Fruit fly (Drosophila melanogaster): ENCODE data around the gene CG14346.

DNA sequence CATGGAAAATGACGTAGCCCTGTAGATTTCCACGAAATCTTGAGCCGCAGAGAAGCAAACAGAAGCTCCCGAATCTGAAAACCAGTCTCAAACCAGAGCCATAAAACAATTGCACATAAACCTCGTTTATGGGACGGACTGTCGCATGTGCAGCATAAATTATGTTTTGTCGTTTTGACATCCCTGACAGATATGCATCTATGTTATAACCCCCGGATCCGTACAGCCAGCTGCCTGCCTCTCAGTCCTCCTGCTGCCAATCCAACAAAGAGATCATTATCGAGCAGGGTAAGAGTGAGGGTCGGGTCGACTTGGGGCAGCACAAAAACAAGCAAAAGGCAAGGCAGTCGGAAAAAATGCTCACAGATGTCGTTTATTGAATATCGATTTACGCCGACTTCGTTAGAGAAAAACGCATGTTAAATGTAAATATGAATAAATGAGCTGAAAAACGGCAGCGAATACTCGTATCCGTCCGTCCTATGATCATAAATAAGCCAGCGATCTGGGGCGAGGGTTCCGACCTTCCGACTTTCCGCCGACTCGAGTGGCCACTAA, 37.2 kb downstream of the CG14346 start:
- no peak for TF ChIP-seq CG12768 (GFP tag; optimal IDR thresholded peaks at IDR 0.05)
- no peak for TF ChIP-seq CG5204 (GFP tag; optimal IDR thresholded peaks at IDR 0.05)
- TF ChIP-seq bab1 (GFP tag; optimal IDR thresholded peaks at IDR 0.05), result no peak
- no peak for TF ChIP-seq ovo (GFP tag; optimal IDR thresholded peaks at IDR 0.05)
- no peak for TF ChIP-seq CG7101 (tag; optimal IDR thresholded peaks at IDR 0.05)
- no peak for TF ChIP-seq toe (GFP tag; optimal IDR thresholded peaks at IDR 0.05)

All from whole organism, adult.